Worm (Caenorhabditis elegans): Measurements from ENCODE around the gene sss-1.

DNA sequence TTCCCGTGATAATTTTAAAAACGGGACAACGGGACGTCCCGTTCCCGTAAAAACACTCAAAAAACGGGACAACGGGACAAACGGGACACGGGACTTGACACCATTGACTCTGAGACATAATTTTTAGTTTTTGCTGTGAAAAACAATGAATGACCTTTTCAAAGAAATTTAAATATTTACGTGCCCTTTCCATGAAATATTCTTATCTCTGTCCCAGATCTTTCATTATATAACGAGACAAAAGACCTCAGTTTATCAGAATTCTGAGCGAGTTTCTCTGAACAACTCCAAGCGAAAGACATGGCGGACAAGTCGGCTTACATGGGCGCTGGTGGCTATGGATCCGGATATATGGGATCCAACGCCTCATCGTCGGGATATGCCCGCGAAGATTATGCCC lies 49.8 kb downstream of the sss-1 start, which contains the start of gene nspd-2:
- TF ChIP-seq aly-2 (tag; optimal IDR thresholded peaks at IDR 0.05) (no peak), pqm-1 (tag; optimal IDR thresholded peaks at IDR 0.05) (no peak), grh-1 (GFP tag; IDR thresholded peaks at IDR 0.05) (no peak), ztf-11 (tag; optimal IDR thresholded peaks at IDR 0.05) (no peak), elt-3 (tag; optimal IDR thresholded peaks at IDR 0.05) (no peak), mdl-1 (tag; optimal IDR thresholded peaks at IDR 0.05) (no peak), nhr-12 (tag; optimal IDR thresholded peaks at IDR 0.05) (no peak), unc-62 (GFP tag; optimal IDR thresholded peaks at IDR 0.05) (no peak), lin-35 (GFP tag; optimal IDR thresholded peaks at IDR 0.05) (no peak), nhr-77 (tag; optimal IDR thresholded peaks at IDR 0.05) (no peak)

All from whole organism, L1 larva.